Fruit fly (Drosophila melanogaster) S2 (cell line): ENCODE data around the gene Mob3.

Source experiments
- CG8478 ChIP-seq: fragments of >200 bp; optimal IDR thresholded peaks from 2 replicates; lab custom pipeline; 2018
- CTCF ChIP-seq, 2 experiments: fragments of >200 bp; optimal IDR thresholded peaks; 2 replicates each; lab custom pipeline; 2018

The Mob3 gene

dm6 chr2L:10265129-10265528 is at the start of gene Mob3:
Gene Mob3 (plus strand): TSS chr2L:10265336.
- no peak for TF ChIP-seq CG8478 (lab: Kevin White, UChicago)
- TF ChIP-seq CTCF (optimal IDR thresholded peaks at IDR 0.05; lab: Kevin White, UChicago), result no peak

dm6 chr2L:10220010-10220409 is 45.1 kb upstream of the Mob3 start:
- TF ChIP-seq CG8478 (lab: Kevin White, UChicago), result no peak
- no peak for TF ChIP-seq CTCF (optimal IDR thresholded peaks at IDR 0.05; lab: Kevin White, UChicago)

dm6 chr2L:10220501-10221386 is 44.4 kb upstream of the Mob3 start, which contains the start of the genes Npc1a and Prosalpha6:
Gene Npc1a (minus strand): TSS chr2L:10221216.
Gene Prosalpha6 (plus strand): TSS chr2L:10221351.
- TF ChIP-seq CG8478 (lab: Kevin White, UChicago) (no peak), CTCF (optimal IDR thresholded peaks at IDR 0.05; lab: Kevin White, UChicago) (no peak)

dm6 chr2L:10221387-10221705 is 43.8 kb upstream of the Mob3 start:
- TF ChIP-seq CG8478 (lab: Kevin White, UChicago) (no peak), CTCF (optimal IDR thresholded peaks at IDR 0.05; lab: Kevin White, UChicago) (no peak)

- TF ChIP-seq CG8478 (lab: Kevin White, UChicago) (no peak), CTCF (optimal IDR thresholded peaks at IDR 0.05; lab: Kevin White, UChicago) (no peak)
Observed at dm6 chr2L:10222550-10223231, 42.4 kb upstream of the Mob3 start, which contains the start of gene Bcs1. Gene Bcs1 (plus strand): TSS chr2L:10222657.

dm6 chr2L:10226213-10226723 is 38.9 kb upstream of the Mob3 start:
- no peak for TF ChIP-seq CTCF (optimal IDR thresholded peaks at IDR 0.05; lab: Kevin White, UChicago)
- TF ChIP-seq CG8478 (lab: Kevin White, UChicago), result no peak

- no peak for TF ChIP-seq CTCF (optimal IDR thresholded peaks at IDR 0.05; lab: Kevin White, UChicago)
- no peak for TF ChIP-seq CG8478 (lab: Kevin White, UChicago)
Observed at dm6 chr2L:10226724-10227407, 38.3 kb upstream of the Mob3 start, which contains the start of gene CG5708. Gene CG5708 (minus strand): TSS chr2L:10226808.

dm6 chr2L:10230455-10230854 is 34.7 kb upstream of the Mob3 start:
- TF ChIP-seq CTCF (optimal IDR thresholded peaks at IDR 0.05; lab: Kevin White, UChicago), result no peak
- no peak for TF ChIP-seq CG8478 (lab: Kevin White, UChicago)

- TF ChIP-seq CTCF (optimal IDR thresholded peaks at IDR 0.05; lab: Kevin White, UChicago) (no peak), CG8478 (lab: Kevin White, UChicago) (no peak)
Observed at dm6 chr2L:10231092-10231494, 34.0 kb upstream of the Mob3 start.

- TF ChIP-seq CG8478 (lab: Kevin White, UChicago) (no peak), CTCF (optimal IDR thresholded peaks at IDR 0.05; lab: Kevin White, UChicago) (no peak)
Observed at dm6 chr2L:10231510-10231909, 33.6 kb upstream of the Mob3 start, which contains the start of gene ova. Gene ova (minus strand): TSS chr2L:10231692.

- no peak for TF ChIP-seq CG8478 (lab: Kevin White, UChicago)
- no peak for TF ChIP-seq CTCF (optimal IDR thresholded peaks at IDR 0.05; lab: Kevin White, UChicago)
Observed at dm6 chr2L:10232152-10232816, 32.9 kb upstream of the Mob3 start, which contains the start of gene eEF1delta. Gene eEF1delta (plus strand): TSS chr2L:10232507.

dm6 chr2L:10232827-10233226 is 32.3 kb upstream of the Mob3 start:
- TF ChIP-seq CTCF (optimal IDR thresholded peaks at IDR 0.05; lab: Kevin White, UChicago), result no peak
- TF ChIP-seq CG8478 (lab: Kevin White, UChicago), result no peak

dm6 chr2L:10237725-10238446 is 27.2 kb upstream of the Mob3 start, which contains the start of gene mthl15:
Gene mthl15 (minus strand): TSS chr2L:10238317.
- TF ChIP-seq CG8478 (lab: Kevin White, UChicago) (no peak), CTCF (optimal IDR thresholded peaks at IDR 0.05; lab: Kevin White, UChicago) (no peak)
